Fruit fly (Drosophila melanogaster) whole organism, prepupa: ENCODE measurements around the gene ppk24.

Source experiments
- CG10631 ChIP-seq: fragments of 200-800 bp; sonication (Bioruptor generic); optimal IDR thresholded peaks from 2 replicates; lab custom pipeline; 2016; ENCODE audit warnings: missing biosample characterization, missing genetic modification characterization
- CG10669 ChIP-seq: fragments of 200-800 bp; sonication (Bioruptor generic); optimal IDR thresholded peaks from 3 replicates; lab custom pipeline; 2018; ENCODE audit warnings: missing biosample characterization, mild to moderate bottlenecking, missing genetic modification characterization, moderate library complexity
- CG11294 ChIP-seq: fragments of 200-800 bp; sonication (Bioruptor generic); IDR thresholded peaks from 2 replicates; pipeline ENCODE4 v1.3.6; 2022; ENCODE audit warnings: missing biosample characterization, missing genetic modification characterization
- CG11762 ChIP-seq: fragments of 200-800 bp; sonication (Bioruptor generic); optimal IDR thresholded peaks from 3 replicates; lab custom pipeline; 2016; ENCODE audit warnings: missing biosample characterization, missing genetic modification characterization; ENCODE audit not compliant: insufficient read depth
- CG11902 ChIP-seq: fragments of 200-800 bp; sonication (Bioruptor generic); optimal IDR thresholded peaks from 3 replicates; lab custom pipeline; 2016; ENCODE audit warnings: missing biosample characterization, missing genetic modification characterization
- CG15336 ChIP-seq: fragments of 200-800 bp; sonication (Bioruptor generic); IDR thresholded peaks from 2 replicates; pipeline ENCODE4 v1.3.6; 2022; ENCODE audit warnings: missing biosample characterization, missing genetic modification characterization
- CG1621 ChIP-seq: fragments of 200-800 bp; sonication (Bioruptor generic); optimal IDR thresholded peaks from 3 replicates; lab custom pipeline; 2018; ENCODE audit warnings: missing biosample characterization, mild to moderate bottlenecking, missing genetic modification characterization
- CG16779 ChIP-seq: fragments of 200-800 bp; sonication (Bioruptor generic); optimal IDR thresholded peaks from 3 replicates; lab custom pipeline; 2017; ENCODE audit warnings: missing biosample characterization, mild to moderate bottlenecking, missing genetic modification characterization
- CG3032 ChIP-seq: fragments of 200-800 bp; optimal IDR thresholded peaks from 2 replicates; lab custom pipeline; 2019; ENCODE audit warnings: missing biosample characterization, mild to moderate bottlenecking, missing genetic modification characterization, moderate library complexity
- CG31627 ChIP-seq: fragments of 200-800 bp; sonication (Bioruptor generic); optimal IDR thresholded peaks from 3 replicates; lab custom pipeline; 2016; ENCODE audit warnings: missing biosample characterization, missing genetic modification characterization
- CG32006 ChIP-seq: fragments of 200-800 bp; sonication (Bioruptor generic); optimal IDR thresholded peaks from 3 replicates; lab custom pipeline; 2017; ENCODE audit warnings: missing biosample characterization, mild to moderate bottlenecking, missing genetic modification characterization
- CG34406 ChIP-seq: fragments of 200-800 bp; sonication (Bioruptor generic); optimal IDR thresholded peaks from 3 replicates; lab custom pipeline; 2016; ENCODE audit warnings: missing biosample characterization, missing genetic modification characterization
- CG3919 ChIP-seq: fragments of 200-800 bp; sonication (Bioruptor generic); optimal IDR thresholded peaks from 3 replicates; lab custom pipeline; 2016; ENCODE audit warnings: missing biosample characterization, missing genetic modification characterization
- CG6163 ChIP-seq: fragments of 200-800 bp; sonication (Bioruptor generic); IDR thresholded peaks from 3 replicates; pipeline ENCODE4 v1.3.6; 2022; ENCODE audit warnings: missing biosample characterization, missing genetic modification characterization
- CG6792 ChIP-seq: fragments of 200-800 bp; sonication (Bioruptor generic); optimal IDR thresholded peaks from 3 replicates; lab custom pipeline; 2016; ENCODE audit warnings: missing biosample characterization, missing genetic modification characterization
- CG6808 ChIP-seq: fragments of 200-800 bp; sonication (Bioruptor generic); optimal IDR thresholded peaks from 3 replicates; lab custom pipeline; 2017; ENCODE audit warnings: missing biosample characterization, missing genetic modification characterization, mild to moderate bottlenecking, moderate library complexity, missing genetic modification reagents
- CG6854 ChIP-seq: fragments of 200-800 bp; sonication (Bioruptor generic); optimal IDR thresholded peaks from 2 replicates; lab custom pipeline; 2017; ENCODE audit warnings: missing biosample characterization, mild to moderate bottlenecking, missing genetic modification characterization
- CG7368 ChIP-seq: fragments of 200-800 bp; sonication (Bioruptor generic); optimal IDR thresholded peaks from 3 replicates; lab custom pipeline; 2016; ENCODE audit warnings: missing biosample characterization, missing genetic modification characterization
- CG8119 ChIP-seq: fragments of 200-800 bp; sonication (Bioruptor generic); IDR thresholded peaks from 3 replicates; pipeline ENCODE4 v1.3.6; 2022; ENCODE audit warnings: missing biosample characterization, missing genetic modification characterization
- CG9139 ChIP-seq: fragments of 200-800 bp; sonication (Bioruptor generic); optimal IDR thresholded peaks from 3 replicates; lab custom pipeline; 2017; ENCODE audit warnings: missing biosample characterization, mild to moderate bottlenecking, missing genetic modification characterization
- Eip75B ChIP-seq: fragments of 200-800 bp; sonication (Bioruptor generic); optimal IDR thresholded peaks from 3 replicates; lab custom pipeline; 2016; ENCODE audit warnings: missing biosample characterization, missing genetic modification characterization
- Eip78C ChIP-seq: fragments of 200-800 bp; sonication (Bioruptor generic); peaks from one replicate; lab custom pipeline; 2016; ENCODE audit warnings: missing biosample characterization, missing genetic modification characterization
- Eip93F ChIP-seq: fragments of 200-800 bp; sonication (Bioruptor generic); optimal IDR thresholded peaks from 2 replicates; lab custom pipeline; 2016; ENCODE audit warnings: missing biosample characterization, mild to moderate bottlenecking, missing genetic modification characterization
- Ets96B ChIP-seq: fragments of 200-800 bp; optimal IDR thresholded peaks from 2 replicates; lab custom pipeline; 2019; ENCODE audit warnings: missing biosample characterization, mild to moderate bottlenecking, missing genetic modification characterization, moderate library complexity
- Gug ChIP-seq: fragments of 200-800 bp; sonication (Bioruptor generic); IDR thresholded peaks from 2 replicates; pipeline ENCODE4 v1.3.6; 2022; ENCODE audit warnings: missing biosample characterization, missing genetic modification characterization
- Hr39 ChIP-seq: fragments of 200-800 bp; sonication (Bioruptor generic); optimal IDR thresholded peaks from 2 replicates; lab custom pipeline; 2016; ENCODE audit warnings: missing biosample characterization, missing genetic modification characterization
- Hr4 ChIP-seq: fragments of 200-800 bp; sonication (Bioruptor generic); optimal IDR thresholded peaks from 3 replicates; lab custom pipeline; 2016; ENCODE audit warnings: missing biosample characterization, missing genetic modification characterization
- Lpt ChIP-seq: fragments of 200-800 bp; sonication (Bioruptor generic); optimal IDR thresholded peaks from 3 replicates; lab custom pipeline; 2016; ENCODE audit warnings: missing biosample characterization, missing genetic modification characterization
- Met ChIP-seq: fragments of 200-800 bp; sonication (Bioruptor generic); optimal IDR thresholded peaks from 3 replicates; lab custom pipeline; 2016; ENCODE audit warnings: missing biosample characterization, missing genetic modification characterization
- OdsH ChIP-seq: fragments of 200-800 bp; sonication (Bioruptor generic); optimal IDR thresholded peaks from 3 replicates; lab custom pipeline; 2016; ENCODE audit warnings: missing biosample characterization, missing genetic modification characterization
- Sox102F ChIP-seq: fragments of 200-800 bp; sonication (Bioruptor generic); optimal IDR thresholded peaks from 2 replicates; lab custom pipeline; 2016; ENCODE audit warnings: missing biosample characterization, mild to moderate bottlenecking, missing genetic modification characterization
- Sox15 ChIP-seq: fragments of 200-800 bp; sonication (Bioruptor generic); optimal IDR thresholded peaks from 3 replicates; lab custom pipeline; 2016; ENCODE audit warnings: missing biosample characterization, missing genetic modification characterization
- acj6 ChIP-seq: fragments of 200-800 bp; sonication (Bioruptor generic); optimal IDR thresholded peaks from 3 replicates; lab custom pipeline; 2016; ENCODE audit warnings: missing biosample characterization, missing genetic modification characterization
- cyc ChIP-seq: fragments of 200-800 bp; sonication (Bioruptor generic); optimal IDR thresholded peaks from 3 replicates; lab custom pipeline; 2016; ENCODE audit warnings: missing biosample characterization, missing genetic modification characterization
- dac ChIP-seq: fragments of 200-800 bp; sonication (Bioruptor generic); optimal IDR thresholded peaks from 2 replicates; lab custom pipeline; 2017; ENCODE audit warnings: missing biosample characterization, mild to moderate bottlenecking, missing genetic modification characterization
- dsx ChIP-seq: fragments of 200-800 bp; optimal IDR thresholded peaks from 3 replicates; lab custom pipeline; 2019; ENCODE audit warnings: missing biosample characterization, mild to moderate bottlenecking, missing genetic modification characterization, moderate library complexity; ENCODE audit not compliant: poor library complexity, severe bottlenecking
- esn ChIP-seq: fragments of 200-800 bp; sonication (Bioruptor generic); optimal IDR thresholded peaks from 2 replicates; lab custom pipeline; 2016; ENCODE audit warnings: missing biosample characterization, mild to moderate bottlenecking, missing genetic modification characterization, moderate library complexity
- fd59A ChIP-seq: fragments of 200-800 bp; sonication (Bioruptor generic); optimal IDR thresholded peaks from 2 replicates; lab custom pipeline; 2017; ENCODE audit warnings: missing biosample characterization, mild to moderate bottlenecking, missing genetic modification characterization, missing genetic modification reagents
- fd85E ChIP-seq: fragments of 200-800 bp; sonication (Bioruptor generic); optimal IDR thresholded peaks from 3 replicates; lab custom pipeline; 2016; ENCODE audit warnings: missing biosample characterization, missing genetic modification characterization
- fkh ChIP-seq: fragments of 200-800 bp; sonication (Bioruptor generic); optimal IDR thresholded peaks from 3 replicates; lab custom pipeline; 2017; ENCODE audit warnings: missing biosample characterization, mild to moderate bottlenecking, missing genetic modification characterization, moderate library complexity
- lz ChIP-seq: fragments of 200-800 bp; sonication (Bioruptor generic); optimal IDR thresholded peaks from 3 replicates; lab custom pipeline; 2016; ENCODE audit warnings: missing biosample characterization, missing genetic modification characterization
- net ChIP-seq: fragments of 200-800 bp; sonication (Bioruptor generic); optimal IDR thresholded peaks from 3 replicates; lab custom pipeline; 2016; ENCODE audit warnings: missing biosample characterization, missing genetic modification characterization
- pdm3 ChIP-seq: fragments of 200-800 bp; sonication (Bioruptor generic); optimal IDR thresholded peaks from 3 replicates; lab custom pipeline; 2016; ENCODE audit warnings: missing biosample characterization, missing genetic modification characterization
- spab ChIP-seq: fragments of 200-800 bp; sonication (Bioruptor generic); optimal IDR thresholded peaks from 2 replicates; lab custom pipeline; 2017; ENCODE audit warnings: missing biosample characterization, mild to moderate bottlenecking, missing genetic modification characterization, missing genetic modification reagents
- ss ChIP-seq, 2 experiments: fragments of 200-800 bp; sonication (Bioruptor generic); optimal IDR thresholded peaks; 2 replicates in 1 of 2; 3 replicates in 1 of 2; lab custom pipeline; 2017 to 2018; ENCODE audit warnings: mild to moderate bottlenecking in 2 of 2, missing biosample characterization in 2 of 2, missing genetic modification characterization in 2 of 2, moderate library complexity in 1 of 2
- svp ChIP-seq: fragments of 200-800 bp; sonication (Bioruptor generic); peaks from one replicate; lab custom pipeline; 2016; ENCODE audit warnings: missing biosample characterization, missing genetic modification characterization
- topi ChIP-seq: fragments of 200-800 bp; sonication (Bioruptor generic); optimal IDR thresholded peaks from 3 replicates; lab custom pipeline; 2016; ENCODE audit warnings: missing biosample characterization, missing genetic modification characterization
- vri ChIP-seq: fragments of 200-800 bp; sonication (Bioruptor generic); optimal IDR thresholded peaks from 3 replicates; lab custom pipeline; 2016; ENCODE audit warnings: missing biosample characterization, mild to moderate bottlenecking, missing genetic modification characterization

Gene ppk24

dm6 chr3R:31285791-31286190 is 20.3 kb downstream of the ppk24 start:
- TF ChIP-seq Hr4 (GFP tag; lab: Kevin White, UChicago) (no peak), CG34406 (GFP tag; lab: Kevin White, UChicago) (no peak), fd59A (no peak), CG6792 (GFP tag; lab: Kevin White, UChicago) (no peak), fkh (GFP tag; lab: Kevin White, UChicago) (no peak), CG7368 (GFP tag; lab: Kevin White, UChicago) (no peak), CG9139 (GFP tag; lab: Kevin White, UChicago) (no peak), svp (GFP tag; lab: Kevin White, UChicago) (no peak), CG11902 (no peak), dac (GFP tag; lab: Kevin White, UChicago) (no peak), CG11294 (GFP tag; lab: Robert Waterston, UW) (no peak), acj6 (peak; percentile 22), CG15336 (GFP tag; lab: Robert Waterston, UW) (0 out of 2 replicates have a peak, but pooled peaks have one; percentile 24), CG16779 (tag; lab: Kevin White, UChicago) (no peak), fd85E (GFP tag; lab: Kevin White, UChicago) (no peak), Ets96B (tag; lab: Kevin White, UChicago) (peak; percentile 35), lz (GFP tag; lab: Kevin White, UChicago) (no peak), CG6163 (GFP tag; lab: Robert Waterston, UW) (no peak), CG11762 (no peak), Hr39 (GFP tag; lab: Kevin White, UChicago) (no peak), CG6808 (GFP tag; lab: Kevin White, UChicago) (peak; percentile 11), spab (GFP tag; lab: Kevin White, UChicago) (peak; percentile 15), Met (peak; percentile 20), Gug (no peak), Eip93F (no peak), Sox102F (no peak), esn (GFP tag; lab: Kevin White, UChicago) (no peak), CG3919 (GFP tag; lab: Kevin White, UChicago) (peak; percentile 10), Sox15 (GFP tag; lab: Kevin White, UChicago) (no peak), CG31627 (GFP tag; lab: Kevin White, UChicago) (no peak), cyc (GFP tag; lab: Kevin White, UChicago) (no peak), CG1621 (tag; lab: Kevin White, UChicago) (no peak), CG8119 (peak; percentile 32; the same call in 1 of the 3 replicates), Eip75B (GFP tag; lab: Kevin White, UChicago) (no peak), Lpt (GFP tag; lab: Kevin White, UChicago) (no peak), ss (GFP tag; optimal IDR thresholded peaks at IDR 0.05; lab: Kevin White, UChicago) (peak; percentile 12 to 16), CG6854 (GFP tag; lab: Kevin White, UChicago) (no peak), Eip78C (peak; percentile 72), pdm3 (GFP tag; lab: Kevin White, UChicago) (no peak), OdsH (GFP tag; lab: Kevin White, UChicago) (peak; percentile 14), net (GFP tag; lab: Kevin White, UChicago) (no peak), topi (GFP tag; lab: Kevin White, UChicago) (no peak), CG10631 (GFP tag; lab: Kevin White, UChicago) (peak; percentile 28), CG10669 (GFP tag; lab: Kevin White, UChicago) (peak; percentile 28), vri (no peak), dsx (GFP tag; lab: Kevin White, UChicago) (peak; percentile 76), CG3032 (tag; lab: Kevin White, UChicago) (peak; percentile 37), CG32006 (GFP tag; lab: Kevin White, UChicago) (peak; percentile 10)
